Worm (Caenorhabditis elegans) whole organism, midembryonic: ENCODE measurements around the gene F46B3.9.

ENCODE experiments used
- klf-2 ChIP-seq: fragments of 200-800 bp; sonication (Bioruptor generic); conservative IDR thresholded peaks from 2 replicates; pipeline ENCODE4 v1.3.6; 2022; ENCODE audit warnings: missing genetic modification reagents, missing genetic modification characterization, missing compliant biosample characterization
- tab-1 ChIP-seq: fragments of 200-800 bp; sonication (Bioruptor generic); IDR thresholded peaks from 2 replicates; pipeline ENCODE4 v1.3.6; 2022; ENCODE audit warnings: missing genetic modification characterization, missing compliant biosample characterization

DNA sequence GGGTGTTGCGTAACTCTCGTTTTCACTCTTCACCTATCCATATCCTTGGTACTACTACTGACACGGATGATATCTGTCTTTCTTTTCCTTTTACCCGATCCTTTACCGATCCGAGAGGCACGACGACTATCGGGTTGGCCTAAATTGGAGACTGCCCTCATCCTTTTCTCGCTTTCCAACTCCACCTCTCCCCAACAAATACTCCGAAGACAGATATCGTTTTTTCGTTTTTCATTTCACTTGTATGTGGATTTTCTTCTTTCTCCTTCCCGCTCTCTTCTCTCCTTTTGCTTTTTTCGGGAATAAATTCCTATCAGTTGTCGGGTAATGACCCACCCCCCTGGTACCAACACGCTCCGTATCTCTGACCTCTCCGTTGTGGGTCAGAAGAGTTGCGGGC, 39.0 kb upstream of the F46B3.9 start:
- TF ChIP-seq klf-2 (GFP tag; lab: Robert Waterston, UW) (no peak), tab-1 (no peak)
